Fruit fly (Drosophila melanogaster) whole organism, embryonic: ENCODE measurements around the gene hng2.

Source experiments
- ATbp ChIP-seq: fragments of 200-800 bp; sonication (Bioruptor generic); optimal IDR thresholded peaks from 2 replicates; lab custom pipeline; 2017; ENCODE audit warnings: missing biosample characterization, mild to moderate bottlenecking, missing genetic modification characterization, missing genetic modification reagents
- Asciz ChIP-seq: fragments of 200-800 bp; sonication (Bioruptor generic); optimal IDR thresholded peaks from 2 replicates; lab custom pipeline; 2017; ENCODE audit warnings: missing biosample characterization, mild to moderate bottlenecking, missing genetic modification characterization, missing genetic modification reagents
- B-H1 ChIP-seq: fragments of 200-800 bp; sonication (Bioruptor generic); IDR thresholded peaks from 3 replicates; pipeline ENCODE4 v1.3.6; 2022; ENCODE audit warnings: missing biosample characterization, missing genetic modification characterization
- C15 ChIP-seq: fragments of 200-800 bp; sonication (Bioruptor generic); IDR thresholded peaks from 3 replicates; pipeline ENCODE4 v1.3.6; 2022; ENCODE audit warnings: missing biosample characterization, missing genetic modification characterization
- CG12744 ChIP-seq: fragments of 200-800 bp; sonication (Bioruptor generic); optimal IDR thresholded peaks from 2 replicates; lab custom pipeline; 2016; ENCODE audit warnings: missing biosample characterization, missing genetic modification characterization
- CG12769 ChIP-seq: fragments of 200-800 bp; sonication (Bioruptor generic); optimal IDR thresholded peaks from 2 replicates; lab custom pipeline; 2019; ENCODE audit warnings: missing biosample characterization, mild to moderate bottlenecking, missing genetic modification characterization, moderate library complexity
- CG15011 ChIP-seq: fragments of 200-800 bp; sonication (Bioruptor generic); optimal IDR thresholded peaks from 3 replicates; lab custom pipeline; 2018; ENCODE audit warnings: missing biosample characterization, mild to moderate bottlenecking, missing genetic modification characterization
- CG1647 ChIP-seq: fragments of 200-800 bp; sonication (Bioruptor generic); optimal IDR thresholded peaks from 3 replicates; lab custom pipeline; 2016; ENCODE audit warnings: missing biosample characterization, missing genetic modification characterization
- CG17186 ChIP-seq: fragments of 200-800 bp; sonication (Bioruptor generic); optimal IDR thresholded peaks from 3 replicates; lab custom pipeline; 2017; ENCODE audit warnings: missing biosample characterization, missing genetic modification reagents, missing genetic modification characterization
- CG17912 ChIP-seq: fragments of 200-800 bp; sonication (Bioruptor generic); optimal IDR thresholded peaks from 2 replicates; lab custom pipeline; 2018; ENCODE audit warnings: missing biosample characterization, mild to moderate bottlenecking, missing genetic modification characterization
- CG18619 ChIP-seq: fragments of 200-800 bp; sonication (Bioruptor generic); optimal IDR thresholded peaks from 3 replicates; lab custom pipeline; 2017; ENCODE audit warnings: missing biosample characterization, mild to moderate bottlenecking, missing genetic modification characterization
- CG32772 ChIP-seq: fragments of 200-800 bp; sonication (Bioruptor generic); IDR thresholded peaks from 2 replicates; pipeline ENCODE4 v1.3.6; 2022; ENCODE audit warnings: missing biosample characterization, missing genetic modification characterization
- CG33213 ChIP-seq: fragments of 200-800 bp; sonication (Bioruptor generic); optimal IDR thresholded peaks from 3 replicates; lab custom pipeline; 2016; ENCODE audit warnings: missing biosample characterization, missing genetic modification characterization
- CG4424 ChIP-seq: fragments of 200-800 bp; sonication (Bioruptor generic); optimal IDR thresholded peaks from 3 replicates; lab custom pipeline; 2016; ENCODE audit warnings: missing biosample characterization, missing genetic modification characterization
- CG6854 ChIP-seq: fragments of 200-800 bp; sonication (Bioruptor generic); optimal IDR thresholded peaks from 3 replicates; lab custom pipeline; 2017; ENCODE audit warnings: missing biosample characterization, mild to moderate bottlenecking, missing genetic modification characterization
- D19B ChIP-seq: fragments of 200-800 bp; sonication (Bioruptor generic); optimal IDR thresholded peaks from 2 replicates; lab custom pipeline; 2017; ENCODE audit warnings: missing biosample characterization, mild to moderate bottlenecking, missing genetic modification characterization
- Drgx ChIP-seq: fragments of 200-800 bp; sonication (Bioruptor generic); IDR thresholded peaks from 2 replicates; pipeline ENCODE4 v1.3.6; 2022; ENCODE audit warnings: missing biosample characterization, missing genetic modification characterization
- E2f2 ChIP-seq: fragments of 200-800 bp; sonication (Bioruptor generic); IDR thresholded peaks from 2 replicates; pipeline ENCODE4 v1.3.6; 2022; ENCODE audit warnings: missing biosample characterization, missing genetic modification characterization
- Ets97D ChIP-seq: fragments of 200-800 bp; sonication (Bioruptor generic); optimal IDR thresholded peaks from 3 replicates; lab custom pipeline; 2016; ENCODE audit warnings: missing biosample characterization, missing genetic modification characterization
- Fer1 ChIP-seq: fragments of 200-800 bp; sonication (Bioruptor generic); optimal IDR thresholded peaks from 2 replicates; lab custom pipeline; 2017; ENCODE audit warnings: missing biosample characterization, mild to moderate bottlenecking, missing genetic modification characterization
- HLH54F ChIP-seq: fragments of 200-800 bp; sonication (Bioruptor generic); optimal IDR thresholded peaks from 3 replicates; lab custom pipeline; 2016; ENCODE audit warnings: missing biosample characterization, missing genetic modification characterization
- Mad ChIP-seq: fragments of 200-800 bp; sonication (Bioruptor generic); optimal IDR thresholded peaks from 2 replicates; lab custom pipeline; 2016; ENCODE audit warnings: missing biosample characterization, missing genetic modification characterization
- Mrtf ChIP-seq: fragments of 200-800 bp; sonication (Bioruptor generic); IDR thresholded peaks from 3 replicates; pipeline ENCODE4 v1.3.6; 2022; ENCODE audit warnings: missing biosample characterization, missing genetic modification characterization
- Neu2 ChIP-seq: fragments of 200-800 bp; sonication (Bioruptor generic); optimal IDR thresholded peaks from 3 replicates; lab custom pipeline; 2016; ENCODE audit warnings: missing biosample characterization, missing genetic modification characterization, borderline replicate concordance
- Nf-YB ChIP-seq: fragments of 200-800 bp; sonication (Bioruptor generic); optimal IDR thresholded peaks from 3 replicates; lab custom pipeline; 2019; ENCODE audit warnings: missing biosample characterization, mild to moderate bottlenecking, missing genetic modification characterization, moderate library complexity
- Oaz ChIP-seq: fragments of 200-800 bp; sonication (Bioruptor generic); IDR thresholded peaks from 2 replicates; pipeline ENCODE4 v1.3.6; 2022; ENCODE audit warnings: missing biosample characterization, missing genetic modification characterization
- Ptx1 ChIP-seq: fragments of 200-800 bp; sonication (Bioruptor generic); IDR thresholded peaks from 2 replicates; pipeline ENCODE4 v1.3.6; 2022; ENCODE audit warnings: missing biosample characterization, missing genetic modification characterization
- Sin3A ChIP-seq: fragments of >200 bp; optimal IDR thresholded peaks from 2 replicates; lab custom pipeline; 2018
- Ssrp ChIP-seq: fragments of 200-800 bp; sonication (Bioruptor generic); optimal IDR thresholded peaks from 2 replicates; lab custom pipeline; 2018; ENCODE audit warnings: missing biosample characterization, mild to moderate bottlenecking, missing genetic modification characterization, moderate library complexity
- Xrp1 ChIP-seq: fragments of 200-800 bp; sonication (Bioruptor generic); IDR thresholded peaks from 2 replicates; pipeline ENCODE4 v1.3.6; 2022; ENCODE audit warnings: missing biosample characterization, missing genetic modification characterization
- cad ChIP-seq: fragments of >200 bp; optimal IDR thresholded peaks from 2 replicates; lab custom pipeline; 2017; ENCODE audit warnings: missing biosample characterization, missing genetic modification characterization
- cg ChIP-seq: fragments of 200-800 bp; sonication (Bioruptor generic); optimal IDR thresholded peaks from 3 replicates; lab custom pipeline; 2019; ENCODE audit warnings: missing biosample characterization, mild to moderate bottlenecking, missing genetic modification characterization, moderate library complexity
- croc ChIP-seq: fragments of 200-800 bp; sonication (Bioruptor generic); conservative IDR thresholded peaks from 3 replicates; pipeline ENCODE4 v1.3.6; 2022; ENCODE audit warnings: missing biosample characterization, missing genetic modification characterization
- jing ChIP-seq: fragments of 200-800 bp; sonication (Bioruptor generic); optimal IDR thresholded peaks from 2 replicates; lab custom pipeline; 2018; ENCODE audit warnings: missing biosample characterization, mild to moderate bottlenecking, missing genetic modification characterization
- ken ChIP-seq: fragments of 200-800 bp; sonication (Bioruptor generic); IDR thresholded peaks from 3 replicates; pipeline ENCODE4 v1.3.6; 2022; ENCODE audit warnings: missing biosample characterization, missing genetic modification characterization
- klu ChIP-seq: fragments of 200-800 bp; sonication (Bioruptor generic); IDR thresholded peaks from 2 replicates; pipeline ENCODE4 v1.3.6; 2022; ENCODE audit warnings: missing biosample characterization, missing genetic modification characterization
- lbe ChIP-seq: fragments of 200-800 bp; sonication (Bioruptor generic); optimal IDR thresholded peaks from 2 replicates; lab custom pipeline; 2016; ENCODE audit warnings: missing biosample characterization, mild to moderate bottlenecking, missing genetic modification characterization
- mam ChIP-seq: fragments of 200-800 bp; sonication (Bioruptor generic); optimal IDR thresholded peaks from 3 replicates; lab custom pipeline; 2016; ENCODE audit warnings: missing biosample characterization, missing genetic modification characterization
- mirr ChIP-seq: fragments of 200-800 bp; sonication (Bioruptor generic); optimal IDR thresholded peaks from 3 replicates; lab custom pipeline; 2018; ENCODE audit warnings: missing biosample characterization, mild to moderate bottlenecking, missing genetic modification characterization
- odd ChIP-seq: fragments of 200-800 bp; sonication (Bioruptor generic); optimal IDR thresholded peaks from 2 replicates; lab custom pipeline; 2017; ENCODE audit warnings: missing biosample characterization, mild to moderate bottlenecking, missing genetic modification characterization
- org-1 ChIP-seq: fragments of 200-800 bp; sonication (Bioruptor generic); optimal IDR thresholded peaks from 2 replicates; lab custom pipeline; 2017; ENCODE audit warnings: missing biosample characterization, missing genetic modification characterization
- sens ChIP-seq: fragments of 200-800 bp; sonication (Bioruptor generic); peaks from one replicate; lab custom pipeline; 2016; ENCODE audit warnings: missing biosample characterization, missing genetic modification characterization
- sisA ChIP-seq: fragments of 200-800 bp; sonication (Bioruptor generic); IDR thresholded peaks from 2 replicates; pipeline ENCODE4 v1.3.6; 2022; ENCODE audit warnings: missing biosample characterization, missing genetic modification characterization
- sna ChIP-seq: fragments of 200-800 bp; sonication (Bioruptor generic); IDR thresholded peaks from 2 replicates; pipeline ENCODE4 v1.3.6; 2022; ENCODE audit warnings: missing biosample characterization, missing genetic modification characterization; ENCODE audit not compliant: partially characterized antibody
- ssp ChIP-seq: fragments of 200-800 bp; sonication (Bioruptor generic); IDR thresholded peaks from 2 replicates; pipeline ENCODE4 v1.3.6; 2022; ENCODE audit warnings: missing biosample characterization, missing genetic modification characterization
- tll ChIP-seq, 2 experiments: fragments of 200-800 bp in 1 of 2; fragments of >200 bp in 1 of 2; sonication (Bioruptor generic) in 1 of 2; optimal IDR thresholded peaks; 2 replicates each; lab custom pipeline; 2017 to 2019; ENCODE audit warnings: missing biosample characterization in 2 of 2, missing genetic modification characterization in 2 of 2, mild to moderate bottlenecking in 1 of 2, moderate library complexity in 1 of 2
- twi ChIP-seq: fragments of 200-800 bp; optimal IDR thresholded peaks from 2 replicates; lab custom pipeline; 2019; ENCODE audit warnings: missing biosample characterization, mild to moderate bottlenecking, missing genetic modification characterization, moderate library complexity
- unpg ChIP-seq: fragments of 200-800 bp; sonication (Bioruptor generic); optimal IDR thresholded peaks from 3 replicates; lab custom pipeline; 2018; ENCODE audit warnings: missing biosample characterization, mild to moderate bottlenecking, missing genetic modification characterization, moderate library complexity
- vnd ChIP-seq: fragments of 200-800 bp; sonication (Bioruptor generic); IDR thresholded peaks from 3 replicates; pipeline ENCODE4 v1.3.6; 2022; ENCODE audit warnings: missing biosample characterization, missing genetic modification characterization; ENCODE audit not compliant: partially characterized antibody
- wek ChIP-seq: fragments of 200-800 bp; sonication (Bioruptor generic); optimal IDR thresholded peaks from 3 replicates; lab custom pipeline; 2018; ENCODE audit warnings: missing biosample characterization, mild to moderate bottlenecking, missing genetic modification characterization, moderate library complexity
- zen2 ChIP-seq: fragments of 200-800 bp; sonication (Bioruptor generic); IDR thresholded peaks from 3 replicates; pipeline ENCODE4 v1.3.6; 2022; ENCODE audit warnings: missing biosample characterization, missing genetic modification characterization; ENCODE audit not compliant: partially characterized antibody

The hng2 gene

dm6 chr3R:8811323-8811936 lies 5.3 kb downstream of the hng2 start (continued):
- TF ChIP-seq Asciz (peak; percentile 97), tll (GFP tag; optimal IDR thresholded peaks at IDR 0.05; lab: Kevin White, UChicago) (no peak), twi (peak; percentile 95), CG15011 (peak; percentile 99), Mad (GFP tag; lab: Kevin White, UChicago) (peak; percentile 99), CG4424 (peak; percentile 99), E2f2 (GFP tag; lab: Robert Waterston, UW) (peak; percentile 88), ken (peak; percentile 98), Fer1 (GFP tag; lab: Kevin White, UChicago) (peak; percentile 99), Neu2 (peak; percentile 96), D19B (GFP tag; lab: Kevin White, UChicago) (peak; percentile 100), croc (GFP tag; lab: Robert Waterston, UW) (peak; percentile 96), cg (GFP tag; lab: Kevin White, UChicago) (peak; percentile 84), Ssrp (peak; percentile 99), CG33213 (GFP tag; lab: Kevin White, UChicago) (peak; percentile 99), Ets97D (GFP tag; lab: Kevin White, UChicago) (peak; percentile 93), cad (GFP tag; lab: Kevin White, UChicago) (no peak), Oaz (GFP tag; lab: Robert Waterston, UW) (peak; percentile 98), mam (GFP tag; lab: Kevin White, UChicago) (peak; percentile 99), CG17186 (GFP tag; lab: Kevin White, UChicago) (peak; percentile 87), sna (GFP tag; lab: Robert Waterston, UW) (no peak), Ptx1 (GFP tag; lab: Robert Waterston, UW) (peak; percentile 99), CG12769 (tag; lab: Kevin White, UChicago) (peak; percentile 100), ssp (GFP tag; lab: Robert Waterston, UW) (peak; percentile 92), sisA (GFP tag; lab: Robert Waterston, UW) (peak; percentile 99), unpg (GFP tag; lab: Kevin White, UChicago) (peak; percentile 99), zen2 (GFP tag; lab: Robert Waterston, UW) (no peak), Drgx (GFP tag; lab: Robert Waterston, UW) (peak; percentile 99), Mrtf (peak; percentile 99; the same call in 2 of the 3 replicates), ATbp (GFP tag; lab: Kevin White, UChicago) (peak; percentile 98), lbe (GFP tag; lab: Kevin White, UChicago) (peak; percentile 98), odd (GFP tag; lab: Kevin White, UChicago) (peak; percentile 98), C15 (GFP tag; lab: Robert Waterston, UW) (peak; percentile 98), jing (peak; percentile 99), B-H1 (GFP tag; lab: Robert Waterston, UW) (peak; percentile 98), CG12744 (GFP tag; lab: Kevin White, UChicago) (peak; percentile 99), Xrp1 (GFP tag; lab: Robert Waterston, UW) (peak; percentile 98), klu (peak; percentile 97), CG1647 (peak; percentile 99), Nf-YB (GFP tag; lab: Kevin White, UChicago) (peak; percentile 89), vnd (GFP tag; lab: Robert Waterston, UW) (no peak), sens (GFP tag; lab: Kevin White, UChicago) (peak; percentile 100), Sin3A (no peak), mirr (peak; percentile 98), CG6854 (GFP tag; lab: Kevin White, UChicago) (peak; percentile 99), CG32772 (peak; percentile 98), CG18619 (peak; percentile 99), wek (peak; percentile 95), org-1 (GFP tag; lab: Kevin White, UChicago) (peak; percentile 98), CG17912 (GFP tag; lab: Kevin White, UChicago) (peak; percentile 95), HLH54F (peak; percentile 99)
